Worm (Caenorhabditis elegans): Measurements from ENCODE around the gene sru-7.

Gene sru-7

DNA sequence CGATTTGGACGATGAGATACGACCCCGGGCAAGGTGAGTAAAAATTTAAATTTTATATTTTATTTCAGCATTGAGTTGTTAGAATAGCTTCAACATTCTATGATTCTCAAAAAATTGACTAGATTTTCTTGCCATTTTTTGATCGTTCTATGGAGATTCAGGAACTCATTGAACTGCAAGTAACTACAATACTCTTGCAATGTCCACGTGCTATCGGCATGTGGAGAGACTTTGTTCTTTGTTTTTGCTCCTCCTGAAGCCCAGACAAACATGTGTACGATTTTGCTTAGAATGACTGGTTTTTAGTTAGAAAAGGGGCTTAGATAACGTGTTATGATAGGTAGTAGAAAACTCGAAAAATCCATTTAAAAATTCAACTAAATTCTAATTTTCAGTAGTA lies 43.6 kb downstream of the sru-7 start:
- no peak for TF ChIP-seq scrt-1 (GFP tag; IDR thresholded peaks at IDR 0.05)
- no peak for TF ChIP-seq ceh-13 (GFP tag; optimal IDR thresholded peaks at IDR 0.05)
- no peak for TF ChIP-seq ets-7 (tag; optimal IDR thresholded peaks at IDR 0.05)
- TF ChIP-seq pes-1 (GFP tag; IDR thresholded peaks at IDR 0.05) = no peak
- TF ChIP-seq tra-4 (tag; optimal IDR thresholded peaks at IDR 0.05) = no peak
- TF ChIP-seq hnd-1 (tag; optimal IDR thresholded peaks at IDR 0.05) = no peak
- TF ChIP-seq ama-1 (optimal IDR thresholded peaks at IDR 0.05) = no peak
- TF ChIP-seq ceh-36 (tag; optimal IDR thresholded peaks at IDR 0.05) = no peak

DNA sequence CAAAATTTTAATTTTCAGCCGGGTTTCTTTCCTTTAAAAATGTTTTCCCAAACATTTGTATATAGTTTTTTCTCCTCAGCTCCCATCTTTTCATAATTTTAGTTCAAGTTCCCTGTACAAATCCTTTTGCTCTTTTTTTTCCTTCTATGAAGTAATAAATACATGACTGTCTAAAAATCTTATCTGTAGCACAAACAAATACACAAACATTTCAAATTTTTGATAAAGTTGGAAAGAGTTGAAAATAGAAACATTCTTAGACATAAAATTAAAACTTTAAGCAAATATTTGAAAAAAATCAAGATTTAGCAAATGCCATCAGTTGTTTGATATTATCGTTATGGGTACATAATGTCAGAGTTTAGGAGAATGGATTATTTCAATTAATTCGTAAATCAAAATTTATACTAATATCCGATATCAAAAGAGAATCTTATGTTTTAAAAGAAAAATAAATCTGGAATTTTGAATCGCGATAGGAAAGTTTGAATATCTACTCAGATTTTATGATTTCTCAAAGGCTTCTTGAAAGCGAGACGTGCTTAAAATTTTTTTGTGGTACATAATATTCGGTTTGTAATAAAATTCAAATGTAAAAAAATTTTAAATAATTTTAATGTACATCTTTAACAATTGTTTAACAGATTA lies 45.8 kb downstream of the sru-7 start:
- no peak for TF ChIP-seq hnd-1 (tag; optimal IDR thresholded peaks at IDR 0.05)
- TF ChIP-seq hmbx-1 (tag; optimal IDR thresholded peaks at IDR 0.05) = no peak
- TF ChIP-seq aly-1 (tag; optimal IDR thresholded peaks at IDR 0.05) = no peak
- no peak for TF ChIP-seq tra-4 (tag; optimal IDR thresholded peaks at IDR 0.05)
- TF ChIP-seq flt-1 (GFP tag; IDR thresholded peaks at IDR 0.05) = no peak

DNA sequence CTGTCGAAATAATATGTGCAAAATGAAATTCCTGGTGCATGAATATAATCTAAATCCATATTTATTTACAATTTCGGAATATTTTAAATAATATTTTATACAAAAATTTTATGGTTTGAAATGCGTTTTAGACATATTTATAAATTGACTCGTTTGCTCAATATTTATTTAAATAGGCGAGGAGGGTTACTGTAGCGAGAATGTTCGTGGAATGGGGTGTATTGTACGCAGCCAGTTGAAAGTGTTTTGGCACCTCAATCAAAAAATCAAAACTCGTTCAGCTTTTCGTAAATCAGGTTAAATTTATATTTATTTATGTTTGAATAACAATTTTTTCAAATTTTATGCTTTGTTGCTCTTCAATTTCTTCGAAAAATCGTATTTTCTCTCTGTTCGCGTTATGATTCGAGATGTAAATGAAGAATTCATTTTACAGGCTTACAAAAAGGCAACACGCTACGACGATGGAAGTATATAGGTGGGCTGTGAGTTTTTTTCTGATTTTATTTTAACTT lies 46.4 kb downstream of the sru-7 start, which contains the start of gene hyl-1:
hyl-1 (plus strand) TSS at position 465 of the 515 bp plus-strand sequence.
- no peak for TF ChIP-seq ama-1 (optimal IDR thresholded peaks at IDR 0.05)
- TF ChIP-seq ceh-13 (GFP tag; optimal IDR thresholded peaks at IDR 0.05) = no peak
- no peak for TF ChIP-seq pes-1 (GFP tag; IDR thresholded peaks at IDR 0.05)
- TF ChIP-seq ets-7 (tag; optimal IDR thresholded peaks at IDR 0.05) = no peak
- TF ChIP-seq B0310.2 (tag; optimal IDR thresholded peaks at IDR 0.05) = no peak
- TF ChIP-seq tbx-37 (GFP tag; conservative IDR thresholded peaks at IDR 0.05) = no peak
- no peak for TF ChIP-seq hnd-1 (tag; optimal IDR thresholded peaks at IDR 0.05)
- TF ChIP-seq aly-1 (tag; optimal IDR thresholded peaks at IDR 0.05) = no peak
- no peak for TF ChIP-seq sea-1 (GFP tag; conservative IDR thresholded peaks at IDR 0.05)

DNA sequence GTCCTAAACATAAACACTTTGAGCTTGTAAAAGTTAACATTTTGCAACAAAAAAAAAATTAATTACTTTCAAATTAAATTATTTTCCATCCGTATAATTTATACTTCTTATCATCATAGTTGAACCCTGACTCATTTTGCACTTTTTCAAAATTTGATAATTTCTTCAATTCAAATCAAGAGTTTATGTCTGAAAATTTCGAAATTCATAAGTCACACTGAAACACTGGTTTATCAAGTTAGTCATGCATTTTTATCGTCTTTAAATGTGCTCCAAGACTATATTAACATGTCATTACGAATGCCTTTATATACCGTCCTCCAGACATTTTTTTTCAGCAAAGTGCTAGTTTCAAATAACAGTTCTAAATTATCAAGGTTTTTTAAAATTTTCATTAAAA lies 47.3 kb downstream of the sru-7 start:
- TF ChIP-seq sea-1 (GFP tag; conservative IDR thresholded peaks at IDR 0.05) (no peak), ama-1 (optimal IDR thresholded peaks at IDR 0.05) (no peak), flt-1 (GFP tag; IDR thresholded peaks at IDR 0.05) (no peak), ets-7 (tag; optimal IDR thresholded peaks at IDR 0.05) (no peak), ceh-13 (GFP tag; optimal IDR thresholded peaks at IDR 0.05) (no peak), tbx-37 (GFP tag; conservative IDR thresholded peaks at IDR 0.05) (no peak), B0310.2 (tag; optimal IDR thresholded peaks at IDR 0.05) (no peak), hnd-1 (tag; optimal IDR thresholded peaks at IDR 0.05) (no peak), F13C5.2 (tag; optimal IDR thresholded peaks at IDR 0.05) (no peak), hmbx-1 (tag; optimal IDR thresholded peaks at IDR 0.05) (no peak), scrt-1 (GFP tag; IDR thresholded peaks at IDR 0.05) (no peak), pes-1 (GFP tag; IDR thresholded peaks at IDR 0.05) (no peak), ceh-36 (tag; optimal IDR thresholded peaks at IDR 0.05) (no peak), hmg-4 (GFP tag; optimal IDR thresholded peaks at IDR 0.05) (no peak), tra-4 (tag; optimal IDR thresholded peaks at IDR 0.05) (no peak), tbx-11 (GFP tag; IDR thresholded peaks at IDR 0.05) (no peak)

DNA sequence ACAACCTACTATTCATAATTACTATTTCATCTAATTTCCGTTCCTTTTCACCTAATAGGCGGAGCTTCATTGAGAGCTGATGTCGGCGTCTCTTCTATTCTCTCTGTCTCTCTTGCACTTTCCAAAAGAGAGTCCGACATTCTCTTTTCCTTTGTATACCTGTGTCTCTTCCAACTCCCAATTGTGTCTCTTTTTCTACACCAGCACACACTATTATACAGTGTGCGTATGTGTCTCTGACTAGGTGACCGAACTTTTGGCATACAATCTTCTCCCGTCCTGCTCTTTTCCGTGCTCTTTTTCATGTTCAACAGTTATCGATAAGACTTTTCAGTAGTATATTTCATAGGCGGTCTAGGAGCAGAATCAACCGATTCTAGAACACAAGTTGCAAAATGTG lies 47.9 kb downstream of the sru-7 start:
- TF ChIP-seq aly-1 (tag; optimal IDR thresholded peaks at IDR 0.05) = no peak
- TF ChIP-seq F13C5.2 (tag; optimal IDR thresholded peaks at IDR 0.05) = peak; percentile 19

DNA sequence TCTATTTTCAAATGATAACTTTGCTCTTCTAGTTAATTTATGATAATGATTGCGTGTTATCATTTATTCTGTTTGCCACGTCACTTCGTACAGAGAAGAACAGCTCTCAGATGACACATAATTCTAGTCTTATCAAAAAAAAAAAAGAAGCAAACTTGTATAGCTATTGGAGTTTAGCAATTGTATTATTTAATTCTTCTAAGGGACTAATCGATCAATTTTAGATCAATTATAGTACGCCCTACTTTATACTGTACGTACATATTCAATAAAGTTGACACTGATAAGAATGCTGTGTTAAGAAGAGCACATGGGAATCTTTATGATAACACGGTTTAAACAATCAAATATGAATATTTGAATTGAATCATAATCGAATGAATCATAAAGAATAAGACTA lies 49.9 kb downstream of the sru-7 start:
- no peak for TF ChIP-seq ceh-13 (GFP tag; optimal IDR thresholded peaks at IDR 0.05)
- TF ChIP-seq tbx-37 (GFP tag; conservative IDR thresholded peaks at IDR 0.05) = no peak
- TF ChIP-seq hmbx-1 (tag; optimal IDR thresholded peaks at IDR 0.05) = no peak
- TF ChIP-seq B0310.2 (tag; optimal IDR thresholded peaks at IDR 0.05) = no peak
- TF ChIP-seq F13C5.2 (tag; optimal IDR thresholded peaks at IDR 0.05) = no peak
- TF ChIP-seq pes-1 (GFP tag; IDR thresholded peaks at IDR 0.05) = no peak
- TF ChIP-seq hmg-4 (GFP tag; optimal IDR thresholded peaks at IDR 0.05) = no peak
- no peak for TF ChIP-seq hnd-1 (tag; optimal IDR thresholded peaks at IDR 0.05)
- TF ChIP-seq flt-1 (GFP tag; IDR thresholded peaks at IDR 0.05) = no peak
- no peak for TF ChIP-seq tra-4 (tag; optimal IDR thresholded peaks at IDR 0.05)
- TF ChIP-seq tbx-11 (GFP tag; IDR thresholded peaks at IDR 0.05) = no peak
- no peak for TF ChIP-seq ets-7 (tag; optimal IDR thresholded peaks at IDR 0.05)
- no peak for TF ChIP-seq ceh-36 (tag; optimal IDR thresholded peaks at IDR 0.05)
- no peak for TF ChIP-seq ama-1 (optimal IDR thresholded peaks at IDR 0.05)
- TF ChIP-seq aly-1 (tag; optimal IDR thresholded peaks at IDR 0.05) = no peak
